Worm (Caenorhabditis elegans) whole organism, late embryonic: Measurements from ENCODE around the gene npp-5.

ENCODE experiments used
- hlh-6 ChIP-seq: sonication (generic microtip); optimal IDR thresholded peaks from 2 replicates; lab custom pipeline; 2016; ENCODE audit warnings: missing genotype, missing genetic modification characterization, missing compliant biosample characterization
- pag-3 ChIP-seq: sonication (generic microtip); optimal IDR thresholded peaks from 2 replicates; lab custom pipeline; 2016; ENCODE audit warnings: missing compliant biosample characterization, missing genetic modification characterization, borderline replicate concordance

- TF ChIP-seq pag-3 (tag; lab: Kevin White, UChicago), result no peak
- no peak for TF ChIP-seq hlh-6 (tag; lab: Kevin White, UChicago)
Observed at ce11 chrII:11602387-11602960, 2.9 kb upstream of the npp-5 start.
